Fruit fly (Drosophila melanogaster): Measurements from ENCODE around the gene CG8679.

CG8679 gene

dm6 chr2L:21195331-21195730 is 23.0 kb downstream of the CG8679 start (continued):
- no peak for TF ChIP-seq gt (GFP tag; IDR thresholded peaks at IDR 0.05)
- TF ChIP-seq Scr (GFP tag; IDR thresholded peaks at IDR 0.05; ENCODE audit: partially characterized antibody), result no peak
- TF ChIP-seq unpg (GFP tag; optimal IDR thresholded peaks at IDR 0.05), result no peak
- no peak for TF ChIP-seq yki (optimal IDR thresholded peaks at IDR 0.05)
- TF ChIP-seq Usf (GFP tag; optimal IDR thresholded peaks at IDR 0.05), result no peak
- peak; percentile 31 for TF ChIP-seq CG3281 (GFP tag; optimal IDR thresholded peaks at IDR 0.05)
- peak; percentile 28 for TF ChIP-seq CoRest (tag; optimal IDR thresholded peaks at IDR 0.05)
- TF ChIP-seq row (GFP tag; IDR thresholded peaks at IDR 0.05), result peak; percentile 45
- TF ChIP-seq CG30403 (GFP tag; optimal IDR thresholded peaks at IDR 0.05), result peak; percentile 11
- TF ChIP-seq CG7372 (GFP tag; IDR thresholded peaks at IDR 0.05), result 0 out of 2 replicates have a peak, but pooled peaks have one; percentile 18
- no peak for TF ChIP-seq MESR4 (GFP tag; optimal IDR thresholded peaks at IDR 0.05)
- peak; percentile 18; the same call in 1 of the 2 replicates for TF ChIP-seq NFAT (GFP tag; IDR thresholded peaks at IDR 0.05)
- TF ChIP-seq org-1 (GFP tag; optimal IDR thresholded peaks at IDR 0.05), result no peak
- no peak for TF ChIP-seq CG17612 (GFP tag; IDR thresholded peaks at IDR 0.05)
- no peak for TF ChIP-seq Bdp1 (GFP tag; optimal IDR thresholded peaks at IDR 0.05)

DNA sequence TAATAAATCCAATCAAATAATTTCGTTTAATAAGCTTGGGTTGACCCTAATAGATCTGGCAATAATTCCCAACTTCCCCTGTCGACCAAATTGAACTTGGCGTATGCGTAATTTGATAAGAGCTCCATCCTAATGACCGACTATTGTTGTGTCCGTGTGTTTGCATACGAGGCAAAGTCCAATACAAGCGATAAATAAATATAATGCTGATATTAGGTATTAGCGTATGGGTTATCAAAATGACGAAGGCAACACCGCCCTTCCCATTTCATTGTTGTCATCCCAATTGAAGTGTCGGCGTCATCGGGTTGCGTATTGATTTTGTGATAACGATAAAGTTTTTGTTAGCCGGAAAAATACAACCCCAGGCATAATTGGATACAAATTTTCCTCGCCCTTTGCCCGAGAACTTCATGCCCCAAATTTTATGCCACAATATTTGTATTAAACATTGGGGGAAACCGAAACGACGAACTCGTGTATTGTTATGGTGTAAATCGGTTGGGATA is 29.0 kb downstream of the CG8679 start:
- TF ChIP-seq GATAe (GFP tag; conservative IDR thresholded peaks at IDR 0.05), result no peak
- TF ChIP-seq eve (GFP tag; optimal IDR thresholded peaks at IDR 0.05), result no peak
- TF ChIP-seq scrt (GFP tag; optimal IDR thresholded peaks at IDR 0.05), result no peak
- peak; percentile 59 for TF ChIP-seq onecut (GFP tag; IDR thresholded peaks at IDR 0.05)
- peak; percentile 91 for TF ChIP-seq mirr (GFP tag; optimal IDR thresholded peaks at IDR 0.05)
- peak; percentile 16 for TF ChIP-seq lab (GFP tag; optimal IDR thresholded peaks at IDR 0.05)
- TF ChIP-seq lov (optimal IDR thresholded peaks at IDR 0.05), result no peak
- TF ChIP-seq lov (GFP tag; IDR thresholded peaks at IDR 0.05), result 0 out of 3 replicates have a peak, but pooled peaks have one; percentile 15
- TF ChIP-seq Trl (optimal IDR thresholded peaks at IDR 0.05), result no peak
- no peak for TF ChIP-seq Trl (GFP tag; optimal IDR thresholded peaks at IDR 0.05)
- no peak for TF ChIP-seq fru (optimal IDR thresholded peaks at IDR 0.05)
- peak; percentile 58 for TF ChIP-seq sens (GFP tag)
- peak; percentile 76 for TF ChIP-seq exex (tag; optimal IDR thresholded peaks at IDR 0.05)

dm6 chr2L:21187753-21188152 is 30.6 kb downstream of the CG8679 start:
- TF ChIP-seq Antp (GFP tag; optimal IDR thresholded peaks at IDR 0.05) (no peak), dati (GFP tag; IDR thresholded peaks at IDR 0.05) (no peak), fd102C (GFP tag; optimal IDR thresholded peaks at IDR 0.05) (no peak), danr (GFP tag; IDR thresholded peaks at IDR 0.05) (0 out of 2 replicates have a peak, but pooled peaks have one; percentile 11), Ets65A (GFP tag) (peak; percentile 81), zfh2 (GFP tag; optimal IDR thresholded peaks at IDR 0.05) (no peak), CG11093 (GFP tag; IDR thresholded peaks at IDR 0.05) (no peak), CG18599 (GFP tag; optimal IDR thresholded peaks at IDR 0.05) (peak; percentile 1), z (GFP tag; IDR thresholded peaks at IDR 0.05) (no peak), ssp (GFP tag; IDR thresholded peaks at IDR 0.05) (no peak), CG17829 (tag; optimal IDR thresholded peaks at IDR 0.05) (no peak), dm (GFP tag; optimal IDR thresholded peaks at IDR 0.05) (no peak), CG7839 (tag; optimal IDR thresholded peaks at IDR 0.05) (no peak), Dll (GFP tag; IDR thresholded peaks at IDR 0.05; ENCODE audit: partially characterized antibody) (no peak), sd (tag; optimal IDR thresholded peaks at IDR 0.05) (no peak), CG32532 (GFP tag; IDR thresholded peaks at IDR 0.05) (0 out of 2 replicates have a peak, but pooled peaks have one; percentile 14), Deaf1 (tag; optimal IDR thresholded peaks at IDR 0.05) (no peak), CG12659 (GFP tag; optimal IDR thresholded peaks at IDR 0.05) (no peak), D19A (tag; optimal IDR thresholded peaks at IDR 0.05) (no peak), prd (optimal IDR thresholded peaks at IDR 0.05) (no peak), prd (GFP tag; IDR thresholded peaks at IDR 0.05) (no peak), Ptx1 (GFP tag; IDR thresholded peaks at IDR 0.05) (peak; percentile 31; the same call in 1 of the 2 replicates), CG3281 (GFP tag; optimal IDR thresholded peaks at IDR 0.05) (no peak), CG4328 (GFP tag; optimal IDR thresholded peaks at IDR 0.05) (no peak), klu (GFP tag; IDR thresholded peaks at IDR 0.05) (no peak)

Measured in whole organism, embryonic.